Worm (Caenorhabditis elegans): Measurements from ENCODE around the gene twk-42.

The twk-42 gene

DNA sequence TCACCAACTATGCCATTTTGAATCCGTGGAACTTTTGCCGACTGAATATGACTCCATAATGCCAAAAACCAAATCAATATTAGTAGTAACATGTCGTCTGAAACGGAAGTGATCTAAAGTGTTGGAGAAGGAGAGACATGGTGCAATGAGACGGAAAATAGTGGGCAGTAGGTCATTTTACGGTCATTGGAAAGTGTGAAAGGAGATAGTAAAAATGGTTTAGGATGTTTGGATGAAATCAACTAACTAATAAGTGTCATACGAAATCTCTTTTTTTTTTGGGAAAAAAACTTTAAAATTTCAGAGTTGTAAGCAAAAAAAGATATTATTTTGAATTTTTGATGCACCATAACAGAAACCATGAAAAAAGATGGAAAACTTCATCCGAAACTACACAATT, 7.4 kb upstream of the twk-42 start, which contains the start of gene cutl-4:
Gene cutl-4, minus strand, starts transcription at position 101 of the 400 bp plus-strand sequence.
- no peak for TF ChIP-seq ceh-82 (tag; optimal IDR thresholded peaks at IDR 0.05)

DNA sequence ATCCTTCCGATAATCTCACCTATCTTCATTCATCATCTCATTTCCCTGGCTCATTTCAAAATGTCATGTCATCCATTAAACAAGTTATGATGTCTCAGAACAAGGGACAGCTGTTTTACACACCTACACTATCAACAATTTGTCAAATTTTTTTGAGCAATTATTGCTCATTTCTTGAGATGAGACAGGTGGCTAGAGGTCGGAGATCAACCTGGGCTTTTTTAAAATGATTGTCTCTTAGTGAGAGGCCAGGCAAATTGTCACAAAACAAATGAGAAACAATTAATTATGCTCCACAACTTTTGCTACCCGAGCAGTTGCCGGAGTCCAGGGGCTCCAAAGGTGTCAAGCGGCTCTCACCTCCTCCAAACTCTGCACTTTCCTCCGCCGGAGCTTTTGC, 3.7 kb downstream of the twk-42 start:
- TF ChIP-seq ceh-9 (tag; optimal IDR thresholded peaks at IDR 0.05): no peak
- TF ChIP-seq sea-2 (GFP tag; optimal IDR thresholded peaks at IDR 0.05): no peak
- TF ChIP-seq nfya-1 (tag; optimal IDR thresholded peaks at IDR 0.05; ENCODE audit: insufficient read depth): no peak
- no peak for TF ChIP-seq ama-1 (optimal IDR thresholded peaks at IDR 0.05)
- TF ChIP-seq ceh-16 (tag; optimal IDR thresholded peaks at IDR 0.05): no peak
- peak; percentile 57 for TF ChIP-seq egl-5 (tag; optimal IDR thresholded peaks at IDR 0.05)
- no peak for TF ChIP-seq ztf-4 (tag; optimal IDR thresholded peaks at IDR 0.05)
- no peak for TF ChIP-seq lin-15B (tag; optimal IDR thresholded peaks at IDR 0.05)
- TF ChIP-seq nhr-11 (tag; optimal IDR thresholded peaks at IDR 0.05): peak; percentile 58
- TF ChIP-seq lin-39 (tag; optimal IDR thresholded peaks at IDR 0.05): peak; percentile 51

DNA sequence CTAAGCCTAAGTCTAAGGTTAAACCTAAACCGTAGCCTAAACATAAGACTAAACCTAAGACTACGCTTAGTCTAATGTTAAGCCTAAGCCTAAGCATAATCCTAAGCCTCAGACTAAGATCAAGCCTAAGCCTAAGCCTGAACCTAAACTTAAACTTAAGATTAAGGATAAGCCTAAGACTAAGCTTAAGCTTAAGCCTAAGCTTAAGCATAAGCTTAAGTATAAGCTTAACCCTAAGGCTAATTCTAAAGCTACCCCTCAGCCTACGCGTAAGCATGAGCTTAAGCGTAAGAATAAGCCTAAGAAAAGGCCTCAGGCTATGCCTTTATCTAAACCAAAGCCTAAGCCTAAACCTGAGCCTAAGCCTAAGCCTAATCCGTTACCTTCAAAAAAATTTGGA, 4.1 kb downstream of the twk-42 start:
- no peak for TF ChIP-seq hmg-11 (tag; optimal IDR thresholded peaks at IDR 0.05)

ce11 chrV:17724704-17725103, 7.7 kb downstream of the twk-42 start, which contains the start of gene fat-5:
TSS of gene fat-5 (plus strand) at chrV:17725004.
- TF ChIP-seq nhr-28 (tag; optimal IDR thresholded peaks at IDR 0.05) (no peak), daf-12 (tag; optimal IDR thresholded peaks at IDR 0.05) (no peak), elt-3 (tag; optimal IDR thresholded peaks at IDR 0.05) (no peak), jun-1 (tag; optimal IDR thresholded peaks at IDR 0.05) (no peak), egl-5 (tag; optimal IDR thresholded peaks at IDR 0.05) (no peak), unc-39 (tag; optimal IDR thresholded peaks at IDR 0.05) (no peak), eor-1 (tag; optimal IDR thresholded peaks at IDR 0.05) (no peak), fos-1 (tag; optimal IDR thresholded peaks at IDR 0.05) (no peak), elt-2 (tag; optimal IDR thresholded peaks at IDR 0.05) (no peak), pha-4 (tag; optimal IDR thresholded peaks at IDR 0.05) (no peak), mdl-1 (tag; optimal IDR thresholded peaks at IDR 0.05) (no peak), snpc-4 (tag; optimal IDR thresholded peaks at IDR 0.05) (no peak), sea-2 (GFP tag; optimal IDR thresholded peaks at IDR 0.05) (no peak)

DNA sequence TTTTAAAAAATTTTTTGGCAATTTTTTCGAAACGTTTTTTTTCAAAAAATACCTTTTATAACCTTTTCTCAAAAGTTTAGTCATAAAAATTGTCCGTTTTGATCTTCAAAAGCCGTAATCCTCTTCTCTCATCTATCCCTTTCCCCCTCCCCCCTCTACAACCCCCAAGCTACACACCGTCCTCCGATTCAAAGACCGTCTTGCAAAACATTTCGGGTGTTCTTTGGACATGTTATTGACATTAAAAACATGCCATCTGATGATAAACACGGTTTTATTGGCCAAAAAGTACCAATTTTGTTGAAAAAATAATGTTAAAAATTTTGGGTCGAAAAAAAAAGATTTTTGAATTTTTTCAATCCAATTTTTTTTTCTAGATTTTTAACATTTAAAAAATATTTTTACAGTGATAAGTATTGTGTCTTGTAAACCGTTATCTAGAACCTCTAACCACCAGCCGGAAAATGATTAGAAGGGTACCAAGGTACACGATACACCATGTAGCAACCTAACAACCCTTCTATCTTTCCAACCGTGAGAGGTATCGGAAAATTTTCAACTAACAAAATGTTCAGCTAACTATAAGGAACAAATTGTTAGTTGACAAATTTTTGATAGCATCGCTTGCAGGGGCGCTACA, 9.2 kb downstream of the twk-42 start:
- TF ChIP-seq pqm-1 (tag; optimal IDR thresholded peaks at IDR 0.05): peak; percentile 58
- TF ChIP-seq ZK546.5 (tag; optimal IDR thresholded peaks at IDR 0.05): no peak
- TF ChIP-seq nhr-23 (tag; optimal IDR thresholded peaks at IDR 0.05): peak; percentile 8
- no peak for TF ChIP-seq nhr-67 (tag; optimal IDR thresholded peaks at IDR 0.05)
- TF ChIP-seq nhr-28 (tag; optimal IDR thresholded peaks at IDR 0.05): no peak
- TF ChIP-seq ztf-11 (tag; optimal IDR thresholded peaks at IDR 0.05): no peak
- TF ChIP-seq nhr-43 (tag; optimal IDR thresholded peaks at IDR 0.05; ENCODE audit: poor library complexity, severe bottlenecking): no peak
- TF ChIP-seq tbx-2 (tag; optimal IDR thresholded peaks at IDR 0.05): no peak
- TF ChIP-seq lin-15B (tag; optimal IDR thresholded peaks at IDR 0.05): no peak
- TF ChIP-seq snpc-4 (tag; optimal IDR thresholded peaks at IDR 0.05): no peak
- TF ChIP-seq lsy-12 (tag; optimal IDR thresholded peaks at IDR 0.05): no peak
- no peak for TF ChIP-seq hmg-11 (tag; optimal IDR thresholded peaks at IDR 0.05)
- no peak for TF ChIP-seq nhr-12 (tag; optimal IDR thresholded peaks at IDR 0.05)
- no peak for TF ChIP-seq jun-1 (tag; optimal IDR thresholded peaks at IDR 0.05)
- TF ChIP-seq ceh-9 (tag; optimal IDR thresholded peaks at IDR 0.05): no peak
- no peak for TF ChIP-seq elt-1 (tag; optimal IDR thresholded peaks at IDR 0.05)
- TF ChIP-seq pha-4 (tag; optimal IDR thresholded peaks at IDR 0.05): peak; percentile 20
- TF ChIP-seq elt-2 (tag; optimal IDR thresholded peaks at IDR 0.05): peak; percentile 52
- no peak for TF ChIP-seq fos-1 (tag; optimal IDR thresholded peaks at IDR 0.05)

DNA sequence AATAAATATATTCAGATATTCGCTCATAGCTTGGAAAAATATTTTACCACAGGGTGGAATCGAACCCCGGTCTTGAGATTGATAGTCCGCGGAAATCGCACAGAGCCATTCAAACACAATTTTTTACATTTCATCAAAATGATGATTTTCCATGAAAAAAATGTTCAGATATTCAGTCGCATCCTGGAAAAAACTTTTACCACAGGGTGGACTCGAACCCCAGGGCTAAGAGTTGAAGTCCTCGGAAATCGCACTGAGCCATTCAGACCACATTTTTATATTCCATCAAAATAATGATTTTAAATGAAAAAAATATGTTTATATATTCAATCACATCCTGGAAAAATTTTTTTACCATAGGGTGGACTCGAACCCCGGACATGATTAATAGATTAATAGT, 9.9 kb downstream of the twk-42 start:
- no peak for TF ChIP-seq ceh-16 (tag; optimal IDR thresholded peaks at IDR 0.05)
- TF ChIP-seq lsy-12 (tag; optimal IDR thresholded peaks at IDR 0.05): no peak
- TF ChIP-seq jun-1 (tag; optimal IDR thresholded peaks at IDR 0.05): no peak
- TF ChIP-seq lin-39 (tag; optimal IDR thresholded peaks at IDR 0.05): no peak
- TF ChIP-seq ama-1 (optimal IDR thresholded peaks at IDR 0.05): no peak
- TF ChIP-seq nhr-67 (tag; optimal IDR thresholded peaks at IDR 0.05): no peak
- no peak for TF ChIP-seq ztf-11 (tag; optimal IDR thresholded peaks at IDR 0.05)
- TF ChIP-seq nhr-237 (tag; optimal IDR thresholded peaks at IDR 0.05): no peak
- no peak for TF ChIP-seq hmg-11 (tag; optimal IDR thresholded peaks at IDR 0.05)
- no peak for TF ChIP-seq skn-1 (tag; optimal IDR thresholded peaks at IDR 0.05)
- TF ChIP-seq nhr-12 (tag; optimal IDR thresholded peaks at IDR 0.05): no peak
- no peak for TF ChIP-seq elt-3 (tag; optimal IDR thresholded peaks at IDR 0.05)
- TF ChIP-seq nhr-76 (tag; optimal IDR thresholded peaks at IDR 0.05): no peak
- no peak for TF ChIP-seq nfya-1 (tag; optimal IDR thresholded peaks at IDR 0.05; ENCODE audit: insufficient read depth)
- no peak for TF ChIP-seq nhr-43 (tag; optimal IDR thresholded peaks at IDR 0.05; ENCODE audit: poor library complexity, severe bottlenecking)
- TF ChIP-seq nhr-25 (tag; optimal IDR thresholded peaks at IDR 0.05): no peak
